Worm (Caenorhabditis elegans) whole organism, mixed stage, embryonic: ENCODE data around the gene his-72.

Experiments
- blmp-1 ChIP-seq: fragments of 150-350 bp; optimal IDR thresholded peaks from 2 replicates; lab custom pipeline; 2014; ENCODE audit warnings: missing biosample characterization, missing genetic modification characterization
- lsy-2 ChIP-seq: fragments of 150-350 bp; optimal IDR thresholded peaks from 2 replicates; lab custom pipeline; 2014; ENCODE audit warnings: missing biosample characterization, missing genetic modification characterization
- mls-2 ChIP-seq: sonication (generic microtip); optimal IDR thresholded peaks from 2 replicates; lab custom pipeline; 2016; ENCODE audit warnings: mild to moderate bottlenecking, missing genetic modification characterization, moderate library complexity, missing compliant biosample characterization
- nhr-2 ChIP-seq: fragments of 150-350 bp; optimal IDR thresholded peaks from 2 replicates; lab custom pipeline; 2014; ENCODE audit warnings: missing biosample characterization, missing genetic modification characterization
- nhr-28 ChIP-seq: fragments of 150-350 bp; optimal IDR thresholded peaks from 2 replicates; lab custom pipeline; 2014; ENCODE audit warnings: missing biosample characterization, missing genetic modification characterization
- pha-4 ChIP-seq: fragments of 150-350 bp; optimal IDR thresholded peaks from 2 replicates; lab custom pipeline; 2018; ENCODE audit warnings: missing biosample characterization, missing genetic modification reagents, missing genetic modification characterization
- unc-120 ChIP-seq: sonication (generic microtip); optimal IDR thresholded peaks from 2 replicates; lab custom pipeline; 2017; ENCODE audit warnings: missing genetic modification characterization, missing compliant biosample characterization; ENCODE audit not compliant: poor library complexity, severe bottlenecking
- unc-39 ChIP-seq: fragments of 150-350 bp; optimal IDR thresholded peaks from 2 replicates; lab custom pipeline; 2014; ENCODE audit warnings: missing biosample characterization, missing genetic modification characterization

DNA sequence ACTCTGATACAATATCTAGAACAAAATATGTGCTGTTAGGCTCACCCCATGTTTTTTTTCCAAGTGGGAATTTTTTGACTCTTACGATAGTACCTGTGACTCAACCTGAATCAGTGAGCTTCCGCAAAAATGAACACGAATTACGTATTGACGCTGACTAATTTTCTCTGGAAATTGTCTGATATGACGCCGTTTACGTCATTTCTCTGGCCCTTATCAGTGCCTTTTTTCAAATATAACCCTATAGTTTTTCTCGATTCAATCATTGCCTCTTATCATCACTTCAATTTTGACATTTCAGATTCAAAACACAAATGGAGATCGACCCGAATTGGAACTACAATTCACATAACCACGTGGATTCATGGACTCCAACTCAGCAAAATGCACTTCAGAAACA lies 50.1 kb downstream of the his-72 start, which contains the start of gene Y75B8A.28:
- TF ChIP-seq unc-39 (tag; lab: Kevin White, UChicago) (no peak), mls-2 (tag; lab: Kevin White, UChicago) (no peak), blmp-1 (tag; lab: Kevin White, UChicago) (no peak), lsy-2 (tag; lab: Kevin White, UChicago) (no peak), nhr-28 (tag; lab: Kevin White, UChicago) (no peak), pha-4 (tag; lab: Kevin White, UChicago) (no peak), nhr-2 (tag; lab: Kevin White, UChicago) (no peak), unc-120 (tag; lab: Kevin White, UChicago) (no peak)
